Fruit fly (Drosophila melanogaster) whole organism, embryonic: ENCODE data around the gene Phs.
A peak's percentile ranks its signal among the peaks of the same experiment; 100 is the strongest.

ENCODE experiments used
- Antp ChIP-seq: fragments of 200-800 bp; sonication (Bioruptor generic); optimal IDR thresholded peaks from 3 replicates; lab custom pipeline; 2016; ENCODE audit warnings: missing biosample characterization, missing genetic modification characterization
- CG10979 ChIP-seq: fragments of 200-800 bp; sonication (Bioruptor generic); optimal IDR thresholded peaks from 2 replicates; lab custom pipeline; 2018; ENCODE audit warnings: missing biosample characterization, mild to moderate bottlenecking, missing genetic modification characterization, moderate library complexity
- CG11093 ChIP-seq: fragments of 200-800 bp; sonication (Bioruptor generic); IDR thresholded peaks from 3 replicates; pipeline ENCODE4 v1.3.6; 2022; ENCODE audit warnings: missing biosample characterization, missing genetic modification characterization
- CG11560 ChIP-seq: fragments of 200-800 bp; sonication (Bioruptor generic); IDR thresholded peaks from 3 replicates; pipeline ENCODE4 v1.3.6; 2022; ENCODE audit warnings: missing biosample characterization, missing genetic modification characterization
- CG12071 ChIP-seq: fragments of 200-800 bp; sonication (Bioruptor generic); optimal IDR thresholded peaks from 3 replicates; lab custom pipeline; 2018; ENCODE audit warnings: missing biosample characterization, mild to moderate bottlenecking, missing genetic modification characterization
- CG12236 ChIP-seq: fragments of 200-800 bp; sonication (Bioruptor generic); optimal IDR thresholded peaks from 2 replicates; lab custom pipeline; 2016; ENCODE audit warnings: missing biosample characterization, missing genetic modification characterization
- CG12391 ChIP-seq: fragments of 200-800 bp; sonication (Bioruptor generic); optimal IDR thresholded peaks from 3 replicates; lab custom pipeline; 2018; ENCODE audit warnings: missing biosample characterization, mild to moderate bottlenecking, missing genetic modification characterization, moderate library complexity
- CG1602 ChIP-seq: fragments of 200-800 bp; sonication (Bioruptor generic); optimal IDR thresholded peaks from 3 replicates; lab custom pipeline; 2016; ENCODE audit warnings: missing biosample characterization, missing genetic modification characterization
- CG1603 ChIP-seq: fragments of 200-800 bp; sonication (Bioruptor generic); optimal IDR thresholded peaks from 2 replicates; lab custom pipeline; 2019; ENCODE audit warnings: missing biosample characterization, mild to moderate bottlenecking, missing genetic modification characterization, moderate library complexity
- CG17829 ChIP-seq: fragments of 200-800 bp; optimal IDR thresholded peaks from 2 replicates; lab custom pipeline; 2019; ENCODE audit warnings: missing biosample characterization, mild to moderate bottlenecking, missing genetic modification characterization, moderate library complexity
- CG18262 ChIP-seq: fragments of 200-800 bp; optimal IDR thresholded peaks from 3 replicates; lab custom pipeline; 2019; ENCODE audit warnings: missing biosample characterization, mild to moderate bottlenecking, missing genetic modification characterization, moderate library complexity
- CG2712 ChIP-seq: fragments of 200-800 bp; optimal IDR thresholded peaks from 3 replicates; lab custom pipeline; 2019; ENCODE audit warnings: missing biosample characterization, mild to moderate bottlenecking, missing genetic modification characterization, moderate library complexity
- CG30020 ChIP-seq: fragments of 200-800 bp; optimal IDR thresholded peaks from 2 replicates; lab custom pipeline; 2019; ENCODE audit warnings: missing biosample characterization, mild to moderate bottlenecking, missing genetic modification characterization, moderate library complexity
- CG32772 ChIP-seq: fragments of 200-800 bp; sonication (Bioruptor generic); IDR thresholded peaks from 2 replicates; pipeline ENCODE4 v1.3.6; 2022; ENCODE audit warnings: missing biosample characterization, missing genetic modification characterization
- CG33557 ChIP-seq: fragments of 200-800 bp; sonication (Bioruptor generic); optimal IDR thresholded peaks from 2 replicates; lab custom pipeline; 2019; ENCODE audit warnings: missing biosample characterization, mild to moderate bottlenecking, missing genetic modification characterization, moderate library complexity
- CG4360 ChIP-seq: fragments of 200-800 bp; sonication (Bioruptor generic); IDR thresholded peaks from 2 replicates; pipeline ENCODE4 v1.3.6; 2022; ENCODE audit warnings: missing biosample characterization, missing genetic modification characterization
- CG6272 ChIP-seq: fragments of 200-800 bp; sonication (Bioruptor generic); IDR thresholded peaks from 2 replicates; pipeline ENCODE4 v1.3.6; 2022; ENCODE audit warnings: missing biosample characterization, missing genetic modification characterization
- CG6689 ChIP-seq: fragments of 200-800 bp; sonication (Bioruptor generic); IDR thresholded peaks from 2 replicates; pipeline ENCODE4 v1.3.6; 2022; ENCODE audit warnings: missing biosample characterization, missing genetic modification characterization
- CG7839 ChIP-seq: fragments of 200-800 bp; sonication (Bioruptor generic); optimal IDR thresholded peaks from 3 replicates; lab custom pipeline; 2018; ENCODE audit warnings: missing biosample characterization, mild to moderate bottlenecking, missing genetic modification characterization, moderate library complexity
- CG8281 ChIP-seq: fragments of 200-800 bp; sonication (Bioruptor generic); optimal IDR thresholded peaks from 2 replicates; lab custom pipeline; 2018; ENCODE audit warnings: missing biosample characterization, mild to moderate bottlenecking, missing genetic modification characterization, moderate library complexity
- CG9727 ChIP-seq: fragments of 200-800 bp; sonication (Bioruptor generic); optimal IDR thresholded peaks from 3 replicates; lab custom pipeline; 2017; ENCODE audit warnings: missing biosample characterization, mild to moderate bottlenecking, missing genetic modification characterization
- Gsc ChIP-seq: fragments of 200-800 bp; sonication (Bioruptor generic); IDR thresholded peaks from 2 replicates; pipeline ENCODE4 v1.3.6; 2022; ENCODE audit warnings: missing biosample characterization, missing genetic modification characterization
- H15 ChIP-seq: fragments of 200-800 bp; sonication (Bioruptor generic); IDR thresholded peaks from 3 replicates; pipeline ENCODE4 v1.3.6; 2022; ENCODE audit warnings: missing biosample characterization, missing genetic modification characterization
- HLH4C ChIP-seq: fragments of 200-800 bp; sonication (Bioruptor generic); IDR thresholded peaks from 3 replicates; pipeline ENCODE4 v1.3.6; 2022; ENCODE audit warnings: missing biosample characterization, missing genetic modification characterization; ENCODE audit not compliant: partially characterized antibody
- NC2β ChIP-seq: fragments of 200-800 bp; sonication (Bioruptor generic); optimal IDR thresholded peaks from 2 replicates; lab custom pipeline; 2016; ENCODE audit warnings: missing biosample characterization, missing genetic modification characterization
- Oli ChIP-seq: fragments of 200-800 bp; sonication (Bioruptor generic); optimal IDR thresholded peaks from 2 replicates; lab custom pipeline; 2018; ENCODE audit warnings: missing biosample characterization, mild to moderate bottlenecking, missing genetic modification characterization, moderate library complexity
- Sry-δ ChIP-seq: fragments of 200-800 bp; sonication (Bioruptor generic); optimal IDR thresholded peaks from 2 replicates; lab custom pipeline; 2016; ENCODE audit warnings: missing biosample characterization, missing genetic modification characterization
- Ssrp ChIP-seq: fragments of 200-800 bp; sonication (Bioruptor generic); optimal IDR thresholded peaks from 2 replicates; lab custom pipeline; 2018; ENCODE audit warnings: missing biosample characterization, mild to moderate bottlenecking, missing genetic modification characterization, moderate library complexity
- Xrp1 ChIP-seq: fragments of 200-800 bp; sonication (Bioruptor generic); IDR thresholded peaks from 2 replicates; pipeline ENCODE4 v1.3.6; 2022; ENCODE audit warnings: missing biosample characterization, missing genetic modification characterization
- az2 ChIP-seq: fragments of 200-800 bp; sonication (Bioruptor generic); optimal IDR thresholded peaks from 3 replicates; lab custom pipeline; 2016; ENCODE audit warnings: missing biosample characterization, missing genetic modification characterization
- bsh ChIP-seq, 2 experiments: fragments of 200-800 bp; sonication (Bioruptor generic); optimal IDR thresholded peaks; 2 replicates each; lab custom pipeline; 2017 to 2018; ENCODE audit warnings: mild to moderate bottlenecking in 2 of 2, missing biosample characterization in 2 of 2, missing genetic modification characterization in 2 of 2, moderate library complexity in 1 of 2
- chif ChIP-seq, 2 experiments: fragments of 200-800 bp; sonication (Bioruptor generic); optimal IDR thresholded peaks; 3 replicates each; lab custom pipeline; 2016; ENCODE audit warnings: missing biosample characterization in 2 of 2, missing genetic modification characterization in 2 of 2
- chn ChIP-seq: fragments of 200-800 bp; sonication (Bioruptor generic); optimal IDR thresholded peaks from 2 replicates; lab custom pipeline; 2016; ENCODE audit warnings: missing biosample characterization, missing genetic modification characterization
- dmrt99B ChIP-seq: fragments of 200-800 bp; sonication (Bioruptor generic); optimal IDR thresholded peaks from 2 replicates; lab custom pipeline; 2018; ENCODE audit warnings: missing biosample characterization, mild to moderate bottlenecking, missing genetic modification characterization, moderate library complexity
- exex ChIP-seq: fragments of 200-800 bp; sonication (Bioruptor generic); optimal IDR thresholded peaks from 4 replicates; lab custom pipeline; 2018; ENCODE audit warnings: missing biosample characterization, mild to moderate bottlenecking, missing genetic modification characterization, moderate library complexity
- fd102C ChIP-seq: fragments of 200-800 bp; sonication (Bioruptor generic); optimal IDR thresholded peaks from 2 replicates; lab custom pipeline; 2018; ENCODE audit warnings: missing biosample characterization, mild to moderate bottlenecking, missing genetic modification characterization, moderate library complexity
- gem ChIP-seq: fragments of 200-800 bp; sonication (Bioruptor generic); optimal IDR thresholded peaks from 2 replicates; lab custom pipeline; 2019; ENCODE audit warnings: missing biosample characterization, mild to moderate bottlenecking, missing genetic modification characterization, moderate library complexity
- grau ChIP-seq: fragments of 200-800 bp; optimal IDR thresholded peaks from 3 replicates; lab custom pipeline; 2019; ENCODE audit warnings: missing biosample characterization, mild to moderate bottlenecking, missing genetic modification characterization, moderate library complexity
- lola ChIP-seq, 3 experiments: fragments of >200 bp in 2 of 3; fragments of 200-800 bp in 1 of 3; sonication (Bioruptor generic) in 1 of 3; optimal IDR thresholded peaks; 2 replicates each; lab custom pipeline; 2017 to 2019; ENCODE audit warnings: missing biosample characterization in 3 of 3, missing genetic modification characterization in 3 of 3, mild to moderate bottlenecking in 1 of 3, moderate library complexity in 1 of 3
- phol ChIP-seq: fragments of 200-800 bp; sonication (Bioruptor generic); optimal IDR thresholded peaks from 3 replicates; lab custom pipeline; 2018; ENCODE audit warnings: missing biosample characterization, mild to moderate bottlenecking, missing genetic modification characterization, moderate library complexity
- prd ChIP-seq, 3 experiments: fragments of >200 bp in 2 of 3; fragments of 200-800 bp in 1 of 3; sonication (Bioruptor generic) in 1 of 3; optimal IDR thresholded peaks in 2 of 3; IDR thresholded peaks in 1 of 3; 2 replicates in 2 of 3; 3 replicates in 1 of 3; pipeline versions ENCODE4 v1.3.6 to Lab custom; 2017 to 2022; ENCODE audit warnings: missing biosample characterization in 1 of 3, missing genetic modification characterization in 1 of 3
- pum ChIP-seq: fragments of 200-800 bp; sonication (Bioruptor generic); optimal IDR thresholded peaks from 2 replicates; lab custom pipeline; 2016; ENCODE audit warnings: missing biosample characterization, missing genetic modification characterization
- row ChIP-seq: fragments of 200-800 bp; sonication (Bioruptor generic); IDR thresholded peaks from 3 replicates; pipeline ENCODE4 v1.3.6; 2022; ENCODE audit warnings: missing biosample characterization, missing genetic modification characterization
- scrt ChIP-seq: fragments of 200-800 bp; sonication (Bioruptor generic); optimal IDR thresholded peaks from 2 replicates; lab custom pipeline; 2018; ENCODE audit warnings: missing biosample characterization, mild to moderate bottlenecking, missing genetic modification characterization, moderate library complexity
- trem ChIP-seq: fragments of 200-800 bp; optimal IDR thresholded peaks from 3 replicates; lab custom pipeline; 2019; ENCODE audit warnings: missing biosample characterization, mild to moderate bottlenecking, missing genetic modification characterization, moderate library complexity
- unpg ChIP-seq: fragments of 200-800 bp; sonication (Bioruptor generic); optimal IDR thresholded peaks from 3 replicates; lab custom pipeline; 2018; ENCODE audit warnings: missing biosample characterization, mild to moderate bottlenecking, missing genetic modification characterization, moderate library complexity
- zf30C ChIP-seq: fragments of 200-800 bp; sonication (Bioruptor generic); optimal IDR thresholded peaks from 3 replicates; lab custom pipeline; 2018; ENCODE audit warnings: missing biosample characterization, mild to moderate bottlenecking, missing genetic modification characterization

Gene Phs

dm6 chr3L:15639978-15640377 lies 20.3 kb downstream of the Phs start (continued):
- peak; percentile 34; the same call in 1 of the 2 replicates for TF ChIP-seq CG6689 (GFP tag; lab: Robert Waterston, UW)
- peak; percentile 23 for TF ChIP-seq CG9727
- no peak for TF ChIP-seq CG12236
- no peak for TF ChIP-seq CG32772 (GFP tag; lab: Robert Waterston, UW)
- TF ChIP-seq bsh (GFP tag; optimal IDR thresholded peaks at IDR 0.05; lab: Kevin White, UChicago), result peak in 1 of 2 experiments; percentile 32
- no peak for TF ChIP-seq H15 (GFP tag; lab: Robert Waterston, UW)
- TF ChIP-seq CG18262 (tag; lab: Kevin White, UChicago), result peak; percentile 28
- TF ChIP-seq exex (tag; lab: Kevin White, UChicago), result no peak
- peak; percentile 3 for TF ChIP-seq grau (tag; lab: Kevin White, UChicago)
- TF ChIP-seq CG8281 (tag; lab: Kevin White, UChicago), result no peak
- no peak for TF ChIP-seq CG11560 (tag; lab: Robert Waterston, UW)
- peak; percentile 26 for TF ChIP-seq Oli (tag; lab: Kevin White, UChicago)
- TF ChIP-seq pum (GFP tag; lab: Kevin White, UChicago), result peak; percentile 10
- no peak for TF ChIP-seq az2 (GFP tag; lab: Kevin White, UChicago)
- TF ChIP-seq CG2712, result peak; percentile 43
- TF ChIP-seq phol (tag; lab: Kevin White, UChicago), result peak; percentile 13
- 0 out of 2 replicates have a peak, but pooled peaks have one; percentile 18 for TF ChIP-seq CG4360 (GFP tag; lab: Robert Waterston, UW)
- peak; percentile 5 for TF ChIP-seq trem (tag; lab: Kevin White, UChicago)
- peak; percentile 36 for TF ChIP-seq scrt (GFP tag; lab: Kevin White, UChicago)
- TF ChIP-seq CG1602 (GFP tag; lab: Kevin White, UChicago), result peak; percentile 0
- TF ChIP-seq Sry-δ (GFP tag; lab: Kevin White, UChicago), result no peak
- peak; percentile 21 for TF ChIP-seq fd102C (GFP tag; lab: Kevin White, UChicago)
- no peak for TF ChIP-seq prd (optimal IDR thresholded peaks at IDR 0.05; lab: Kevin White, UChicago)
- peak; percentile 58; the same call in 1 of the 3 replicates for TF ChIP-seq prd (GFP tag; IDR thresholded peaks at IDR 0.05; lab: Robert Waterston, UW)
- TF ChIP-seq CG12071 (GFP tag; lab: Kevin White, UChicago), result no peak
- peak; percentile 55 for TF ChIP-seq gem (tag; lab: Kevin White, UChicago)
- peak in 1 of 3 experiments; percentile 26 for TF ChIP-seq lola (GFP tag; optimal IDR thresholded peaks at IDR 0.05; lab: Kevin White, UChicago)
- TF ChIP-seq Ssrp (tag; lab: Kevin White, UChicago), result peak; percentile 11
- no peak for TF ChIP-seq Gsc (GFP tag; lab: Robert Waterston, UW)
- no peak for TF ChIP-seq CG6272 (GFP tag; lab: Robert Waterston, UW)
- TF ChIP-seq CG7839 (tag; lab: Kevin White, UChicago), result peak; percentile 16
- TF ChIP-seq chif (GFP tag; optimal IDR thresholded peaks at IDR 0.05; lab: Kevin White, UChicago), result peak in 1 of 2 experiments; percentile 40
- TF ChIP-seq HLH4C (GFP tag; lab: Robert Waterston, UW), result no peak
- TF ChIP-seq CG33557 (GFP tag; lab: Kevin White, UChicago), result no peak
- peak; percentile 23 for TF ChIP-seq unpg (GFP tag; lab: Kevin White, UChicago)
- 0 out of 3 replicates have a peak, but pooled peaks have one; percentile 27 for TF ChIP-seq CG11093 (GFP tag; lab: Robert Waterston, UW)
- TF ChIP-seq dmrt99B (tag; lab: Kevin White, UChicago), result peak; percentile 4
- TF ChIP-seq CG30020, result no peak
- peak; percentile 58 for TF ChIP-seq CG1603
- peak; percentile 23 for TF ChIP-seq CG12391 (tag; lab: Kevin White, UChicago)
- peak; percentile 62 for TF ChIP-seq Xrp1 (GFP tag; lab: Robert Waterston, UW)
- peak; percentile 32 for TF ChIP-seq CG17829 (tag; lab: Kevin White, UChicago)
- TF ChIP-seq CG10979 (tag; lab: Kevin White, UChicago), result peak; percentile 26
- TF ChIP-seq chn (GFP tag; lab: Kevin White, UChicago), result peak; percentile 9
- peak; percentile 17 for TF ChIP-seq Antp
- TF ChIP-seq zf30C (GFP tag; lab: Kevin White, UChicago), result peak; percentile 33
- TF ChIP-seq row (GFP tag; lab: Robert Waterston, UW), result 0 out of 3 replicates have a peak, but pooled peaks have one; percentile 35
- peak; percentile 1 for TF ChIP-seq NC2β (GFP tag; lab: Kevin White, UChicago)
- TF ChIP-seq, all 482 proteins: peak for 41
